Fruit fly (Drosophila melanogaster) whole organism, prepupa: Measurements from ENCODE around the gene CG6607.

ENCODE experiments used
- CG10631 ChIP-seq: fragments of 200-800 bp; sonication (Bioruptor generic); optimal IDR thresholded peaks from 2 replicates; lab custom pipeline; 2016; ENCODE audit warnings: missing biosample characterization, missing genetic modification characterization
- CG10669 ChIP-seq: fragments of 200-800 bp; sonication (Bioruptor generic); optimal IDR thresholded peaks from 3 replicates; lab custom pipeline; 2018; ENCODE audit warnings: missing biosample characterization, mild to moderate bottlenecking, missing genetic modification characterization, moderate library complexity
- CG11294 ChIP-seq: fragments of 200-800 bp; sonication (Bioruptor generic); IDR thresholded peaks from 2 replicates; pipeline ENCODE4 v1.3.6; 2022; ENCODE audit warnings: missing biosample characterization, missing genetic modification characterization
- CG11762 ChIP-seq: fragments of 200-800 bp; sonication (Bioruptor generic); optimal IDR thresholded peaks from 3 replicates; lab custom pipeline; 2016; ENCODE audit warnings: missing biosample characterization, missing genetic modification characterization; ENCODE audit not compliant: insufficient read depth
- CG15336 ChIP-seq: fragments of 200-800 bp; sonication (Bioruptor generic); IDR thresholded peaks from 2 replicates; pipeline ENCODE4 v1.3.6; 2022; ENCODE audit warnings: missing biosample characterization, missing genetic modification characterization
- CG1621 ChIP-seq: fragments of 200-800 bp; sonication (Bioruptor generic); optimal IDR thresholded peaks from 3 replicates; lab custom pipeline; 2018; ENCODE audit warnings: missing biosample characterization, mild to moderate bottlenecking, missing genetic modification characterization
- CG3032 ChIP-seq: fragments of 200-800 bp; optimal IDR thresholded peaks from 2 replicates; lab custom pipeline; 2019; ENCODE audit warnings: missing biosample characterization, mild to moderate bottlenecking, missing genetic modification characterization, moderate library complexity
- CG31627 ChIP-seq: fragments of 200-800 bp; sonication (Bioruptor generic); optimal IDR thresholded peaks from 3 replicates; lab custom pipeline; 2016; ENCODE audit warnings: missing biosample characterization, missing genetic modification characterization
- CG6163 ChIP-seq: fragments of 200-800 bp; sonication (Bioruptor generic); IDR thresholded peaks from 3 replicates; pipeline ENCODE4 v1.3.6; 2022; ENCODE audit warnings: missing biosample characterization, missing genetic modification characterization
- CG6276 ChIP-seq: fragments of 200-800 bp; sonication (Bioruptor generic); optimal IDR thresholded peaks from 2 replicates; lab custom pipeline; 2017; ENCODE audit warnings: missing biosample characterization, mild to moderate bottlenecking, missing genetic modification characterization
- CG6792 ChIP-seq: fragments of 200-800 bp; sonication (Bioruptor generic); optimal IDR thresholded peaks from 3 replicates; lab custom pipeline; 2016; ENCODE audit warnings: missing biosample characterization, missing genetic modification characterization
- CG6808 ChIP-seq: fragments of 200-800 bp; sonication (Bioruptor generic); optimal IDR thresholded peaks from 3 replicates; lab custom pipeline; 2017; ENCODE audit warnings: missing biosample characterization, missing genetic modification characterization, mild to moderate bottlenecking, moderate library complexity, missing genetic modification reagents
- CG6854 ChIP-seq: fragments of 200-800 bp; sonication (Bioruptor generic); optimal IDR thresholded peaks from 2 replicates; lab custom pipeline; 2017; ENCODE audit warnings: missing biosample characterization, mild to moderate bottlenecking, missing genetic modification characterization
- CG7368 ChIP-seq: fragments of 200-800 bp; sonication (Bioruptor generic); optimal IDR thresholded peaks from 3 replicates; lab custom pipeline; 2016; ENCODE audit warnings: missing biosample characterization, missing genetic modification characterization
- CG8319 ChIP-seq: fragments of 200-800 bp; sonication (Bioruptor generic); optimal IDR thresholded peaks from 3 replicates; lab custom pipeline; 2016; ENCODE audit warnings: missing biosample characterization, missing genetic modification characterization
- CG9139 ChIP-seq: fragments of 200-800 bp; sonication (Bioruptor generic); optimal IDR thresholded peaks from 3 replicates; lab custom pipeline; 2017; ENCODE audit warnings: missing biosample characterization, mild to moderate bottlenecking, missing genetic modification characterization
- Ets21C ChIP-seq: fragments of 200-800 bp; sonication (Bioruptor generic); optimal IDR thresholded peaks from 3 replicates; lab custom pipeline; 2016; ENCODE audit warnings: missing biosample characterization, missing genetic modification characterization
- Gug ChIP-seq: fragments of 200-800 bp; sonication (Bioruptor generic); IDR thresholded peaks from 2 replicates; pipeline ENCODE4 v1.3.6; 2022; ENCODE audit warnings: missing biosample characterization, missing genetic modification characterization
- Hr38 ChIP-seq: sonication (Bioruptor generic); optimal IDR thresholded peaks from 2 replicates; lab custom pipeline; 2016; ENCODE audit warnings: missing biosample characterization, missing genetic modification characterization
- Hr39 ChIP-seq: fragments of 200-800 bp; sonication (Bioruptor generic); optimal IDR thresholded peaks from 2 replicates; lab custom pipeline; 2016; ENCODE audit warnings: missing biosample characterization, missing genetic modification characterization
- Hr4 ChIP-seq: fragments of 200-800 bp; sonication (Bioruptor generic); optimal IDR thresholded peaks from 3 replicates; lab custom pipeline; 2016; ENCODE audit warnings: missing biosample characterization, missing genetic modification characterization
- Met ChIP-seq: fragments of 200-800 bp; sonication (Bioruptor generic); optimal IDR thresholded peaks from 3 replicates; lab custom pipeline; 2016; ENCODE audit warnings: missing biosample characterization, missing genetic modification characterization
- Smox ChIP-seq: fragments of 200-800 bp; sonication (Bioruptor generic); optimal IDR thresholded peaks from 3 replicates; lab custom pipeline; 2016; ENCODE audit warnings: missing biosample characterization, missing genetic modification characterization
- Sox102F ChIP-seq: fragments of 200-800 bp; sonication (Bioruptor generic); optimal IDR thresholded peaks from 2 replicates; lab custom pipeline; 2016; ENCODE audit warnings: missing biosample characterization, mild to moderate bottlenecking, missing genetic modification characterization
- Sox15 ChIP-seq: fragments of 200-800 bp; sonication (Bioruptor generic); optimal IDR thresholded peaks from 3 replicates; lab custom pipeline; 2016; ENCODE audit warnings: missing biosample characterization, missing genetic modification characterization
- achi ChIP-seq: fragments of 200-800 bp; sonication (Bioruptor generic); optimal IDR thresholded peaks from 3 replicates; lab custom pipeline; 2016; ENCODE audit warnings: missing biosample characterization, missing genetic modification characterization
- cyc ChIP-seq: fragments of 200-800 bp; sonication (Bioruptor generic); optimal IDR thresholded peaks from 3 replicates; lab custom pipeline; 2016; ENCODE audit warnings: missing biosample characterization, missing genetic modification characterization
- dac ChIP-seq: fragments of 200-800 bp; sonication (Bioruptor generic); optimal IDR thresholded peaks from 2 replicates; lab custom pipeline; 2017; ENCODE audit warnings: missing biosample characterization, mild to moderate bottlenecking, missing genetic modification characterization
- dsx ChIP-seq: fragments of 200-800 bp; optimal IDR thresholded peaks from 3 replicates; lab custom pipeline; 2019; ENCODE audit warnings: missing biosample characterization, mild to moderate bottlenecking, missing genetic modification characterization, moderate library complexity; ENCODE audit not compliant: poor library complexity, severe bottlenecking
- eg ChIP-seq: fragments of 200-800 bp; sonication (Bioruptor generic); IDR thresholded peaks from 3 replicates; pipeline ENCODE4 v1.3.6; 2022; ENCODE audit warnings: missing biosample characterization, missing genetic modification characterization
- esn ChIP-seq: fragments of 200-800 bp; sonication (Bioruptor generic); optimal IDR thresholded peaks from 2 replicates; lab custom pipeline; 2016; ENCODE audit warnings: missing biosample characterization, mild to moderate bottlenecking, missing genetic modification characterization, moderate library complexity
- fd59A ChIP-seq: fragments of 200-800 bp; sonication (Bioruptor generic); optimal IDR thresholded peaks from 2 replicates; lab custom pipeline; 2017; ENCODE audit warnings: missing biosample characterization, mild to moderate bottlenecking, missing genetic modification characterization, missing genetic modification reagents
- fkh ChIP-seq: fragments of 200-800 bp; sonication (Bioruptor generic); optimal IDR thresholded peaks from 3 replicates; lab custom pipeline; 2017; ENCODE audit warnings: missing biosample characterization, mild to moderate bottlenecking, missing genetic modification characterization, moderate library complexity
- lz ChIP-seq: fragments of 200-800 bp; sonication (Bioruptor generic); optimal IDR thresholded peaks from 3 replicates; lab custom pipeline; 2016; ENCODE audit warnings: missing biosample characterization, missing genetic modification characterization
- pdm3 ChIP-seq: fragments of 200-800 bp; sonication (Bioruptor generic); optimal IDR thresholded peaks from 3 replicates; lab custom pipeline; 2016; ENCODE audit warnings: missing biosample characterization, missing genetic modification characterization
- salr ChIP-seq, 2 experiments: fragments of 200-800 bp; sonication (Bioruptor generic); optimal IDR thresholded peaks; 3 replicates each; lab custom pipeline; 2016 to 2018; ENCODE audit warnings: missing biosample characterization in 2 of 2, missing genetic modification characterization in 2 of 2, mild to moderate bottlenecking in 1 of 2
- spab ChIP-seq: fragments of 200-800 bp; sonication (Bioruptor generic); optimal IDR thresholded peaks from 2 replicates; lab custom pipeline; 2017; ENCODE audit warnings: missing biosample characterization, mild to moderate bottlenecking, missing genetic modification characterization, missing genetic modification reagents
- ss ChIP-seq, 2 experiments: fragments of 200-800 bp; sonication (Bioruptor generic); optimal IDR thresholded peaks; 2 replicates in 1 of 2; 3 replicates in 1 of 2; lab custom pipeline; 2017 to 2018; ENCODE audit warnings: mild to moderate bottlenecking in 2 of 2, missing biosample characterization in 2 of 2, missing genetic modification characterization in 2 of 2, moderate library complexity in 1 of 2
- svp ChIP-seq: fragments of 200-800 bp; sonication (Bioruptor generic); peaks from one replicate; lab custom pipeline; 2016; ENCODE audit warnings: missing biosample characterization, missing genetic modification characterization
- topi ChIP-seq: fragments of 200-800 bp; sonication (Bioruptor generic); optimal IDR thresholded peaks from 3 replicates; lab custom pipeline; 2016; ENCODE audit warnings: missing biosample characterization, missing genetic modification characterization
- vri ChIP-seq: fragments of 200-800 bp; sonication (Bioruptor generic); optimal IDR thresholded peaks from 3 replicates; lab custom pipeline; 2016; ENCODE audit warnings: missing biosample characterization, mild to moderate bottlenecking, missing genetic modification characterization

CG6607 gene

DNA sequence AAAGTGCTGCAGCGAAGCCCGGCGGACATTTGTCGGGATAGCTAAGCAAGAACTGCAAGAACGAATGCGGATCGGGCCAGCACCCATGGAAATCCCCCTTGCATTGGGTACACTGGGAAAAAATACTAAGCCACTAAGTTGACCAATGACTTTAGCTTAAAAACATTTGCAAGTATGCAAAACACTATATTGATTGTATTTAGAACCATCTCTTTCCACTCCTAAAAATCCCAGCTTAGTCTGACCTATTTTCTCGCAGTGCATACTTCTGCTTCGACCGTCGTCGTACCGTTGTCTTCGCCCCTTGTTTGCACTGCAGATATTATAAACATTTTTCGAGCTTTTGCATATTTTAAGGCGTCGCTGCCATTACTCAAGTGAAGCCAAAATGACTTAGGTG, 31.8 kb upstream of the CG6607 start (continued):
- TF ChIP-seq CG6792 (GFP tag; lab: Kevin White, UChicago) (peak; percentile 48), CG11294 (GFP tag; lab: Robert Waterston, UW) (no peak), Smox (peak; percentile 36), CG6163 (GFP tag; lab: Robert Waterston, UW) (no peak), CG6276 (no peak), achi (peak; percentile 51), fkh (GFP tag; lab: Kevin White, UChicago) (no peak), topi (peak; percentile 51), dsx (GFP tag; lab: Kevin White, UChicago) (peak; percentile 24), CG15336 (GFP tag; lab: Robert Waterston, UW) (peak; percentile 38; the same call in 1 of the 2 replicates), Gug (GFP tag; lab: Robert Waterston, UW) (no peak), pdm3 (GFP tag; lab: Kevin White, UChicago) (peak; percentile 47), CG8319 (GFP tag; lab: Kevin White, UChicago) (peak; percentile 6), Met (GFP tag; lab: Kevin White, UChicago) (peak; percentile 53), fd59A (peak; percentile 48), CG3032 (tag; lab: Kevin White, UChicago) (no peak), eg (GFP tag; lab: Robert Waterston, UW) (peak; percentile 56; the same call in 1 of the 3 replicates), Hr39 (GFP tag; lab: Kevin White, UChicago) (peak; percentile 43), CG31627 (GFP tag; lab: Kevin White, UChicago) (peak; percentile 52), dac (GFP tag; lab: Kevin White, UChicago) (no peak), CG10669 (GFP tag; lab: Kevin White, UChicago) (peak; percentile 54)
- TF ChIP-seq, all 60 proteins: peak for 38

DNA sequence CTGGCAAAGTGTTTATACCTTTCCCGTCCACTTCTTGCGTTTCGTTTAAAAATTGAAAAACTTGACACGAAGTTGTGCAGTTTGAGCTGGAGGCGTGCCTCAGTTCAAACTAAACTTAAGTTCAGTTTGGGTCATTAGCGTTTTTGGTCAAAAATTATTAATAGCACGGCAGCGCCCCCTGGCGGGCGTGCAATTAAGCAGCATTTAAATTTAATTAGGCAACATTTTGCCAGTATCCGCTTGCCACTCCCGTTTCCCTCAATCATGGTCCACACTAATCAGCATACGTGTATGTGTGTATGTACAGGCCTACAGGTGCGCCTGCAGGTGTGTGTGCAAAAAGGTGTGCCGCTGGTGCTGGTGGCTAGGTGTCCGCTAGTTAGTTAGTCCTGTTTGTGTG, 24.2 kb upstream of the CG6607 start:
- no peak for TF ChIP-seq Hr4 (GFP tag; lab: Kevin White, UChicago)
- no peak for TF ChIP-seq Gug (GFP tag; lab: Robert Waterston, UW)
- TF ChIP-seq CG15336 (GFP tag; lab: Robert Waterston, UW): no peak
- TF ChIP-seq CG6792 (GFP tag; lab: Kevin White, UChicago): no peak
- TF ChIP-seq CG10631 (GFP tag; lab: Kevin White, UChicago): no peak
- no peak for TF ChIP-seq topi
- TF ChIP-seq eg (GFP tag; lab: Robert Waterston, UW): no peak
- TF ChIP-seq cyc (GFP tag; lab: Kevin White, UChicago): no peak
- TF ChIP-seq CG11294 (GFP tag; lab: Robert Waterston, UW): no peak
- no peak for TF ChIP-seq Ets21C
- TF ChIP-seq ss (GFP tag; optimal IDR thresholded peaks at IDR 0.05; lab: Kevin White, UChicago): no peak
- no peak for TF ChIP-seq Hr38
- TF ChIP-seq CG7368 (GFP tag; lab: Kevin White, UChicago): no peak
- TF ChIP-seq salr (GFP tag; optimal IDR thresholded peaks at IDR 0.05; lab: Kevin White, UChicago): no peak
- TF ChIP-seq lz: no peak
- no peak for TF ChIP-seq CG31627 (GFP tag; lab: Kevin White, UChicago)
- TF ChIP-seq CG6854: no peak
- no peak for TF ChIP-seq CG9139 (GFP tag; lab: Kevin White, UChicago)

DNA sequence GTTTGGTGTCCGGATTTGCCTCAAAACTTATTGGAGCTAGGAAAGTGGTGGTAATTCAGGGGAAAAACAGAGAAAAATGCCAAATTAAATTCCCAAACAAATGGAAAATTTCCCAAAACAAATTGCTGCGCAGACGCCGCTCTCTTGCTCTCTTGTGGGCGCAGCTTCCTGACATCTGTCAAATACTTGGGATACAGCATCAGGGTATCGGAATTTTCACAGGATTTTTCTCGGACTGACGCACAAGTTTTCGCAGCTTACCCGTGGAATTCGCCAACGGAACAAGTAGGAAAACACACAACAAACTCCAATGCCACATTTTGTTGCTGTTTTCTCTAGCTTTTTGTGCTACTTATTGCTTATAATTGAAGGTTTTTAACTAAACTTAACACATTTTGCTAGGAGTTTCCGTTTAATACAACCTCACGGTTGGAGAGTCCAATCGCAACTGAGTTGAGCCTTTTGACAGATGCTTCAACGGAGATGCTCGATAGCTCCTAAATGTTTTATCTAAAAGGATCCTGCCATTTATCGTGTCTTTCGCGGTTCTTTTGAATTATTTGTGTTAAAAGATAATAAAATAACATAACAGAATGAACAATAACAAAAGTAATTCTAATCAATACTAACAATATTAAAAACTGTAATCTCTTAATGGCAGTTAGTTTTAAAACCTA, 13.1 kb upstream of the CG6607 start, which contains the start of the genes nAChRbeta2 and DZIP1:
TSS of gene nAChRbeta2 (minus strand) at position 455 of the 677 bp plus-strand sequence.
TSS of gene DZIP1 (plus strand) at position 627 of the 677 bp plus-strand sequence.
- no peak for TF ChIP-seq CG10631 (GFP tag; lab: Kevin White, UChicago)
- TF ChIP-seq achi: peak; percentile 47
- no peak for TF ChIP-seq CG11762 (GFP tag; lab: Kevin White, UChicago)

DNA sequence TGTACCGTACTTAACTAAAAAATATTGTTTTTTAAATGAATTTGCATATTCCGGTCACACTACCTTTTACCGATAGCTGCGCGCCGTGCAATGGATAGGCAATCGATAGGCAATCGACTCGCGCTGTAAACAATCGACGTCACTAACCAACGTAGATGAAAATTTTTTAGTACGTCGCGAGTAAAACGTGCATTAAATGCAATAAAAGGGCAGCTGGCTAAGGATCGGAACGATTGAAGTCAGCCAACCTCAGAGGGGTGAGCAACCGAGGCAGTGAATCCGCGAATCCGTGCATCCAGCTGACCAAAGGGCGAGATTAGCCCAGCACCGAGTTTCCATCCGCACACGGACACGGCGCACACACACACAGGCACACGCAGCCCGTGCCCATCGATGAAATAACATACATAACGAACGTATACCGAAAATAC, 9.7 kb upstream of the CG6607 start, which contains the start of gene Pp1alpha-96A:
TSS of gene Pp1alpha-96A (plus strand) at position 121 of the 431 bp plus-strand sequence.
- TF ChIP-seq esn (GFP tag; lab: Kevin White, UChicago) (no peak), CG6808 (no peak), CG6163 (GFP tag; lab: Robert Waterston, UW) (no peak), CG1621 (tag; lab: Kevin White, UChicago) (peak; percentile 64), spab (GFP tag; lab: Kevin White, UChicago) (no peak), fd59A (no peak), CG6854 (no peak), Hr39 (GFP tag; lab: Kevin White, UChicago) (peak; percentile 10), achi (no peak), Smox (peak; percentile 2), Sox15 (GFP tag; lab: Kevin White, UChicago) (no peak), CG31627 (GFP tag; lab: Kevin White, UChicago) (peak; percentile 15), cyc (GFP tag; lab: Kevin White, UChicago) (peak; percentile 8), topi (peak; percentile 25), ss (GFP tag; optimal IDR thresholded peaks at IDR 0.05; lab: Kevin White, UChicago) (no peak), vri (GFP tag; lab: Kevin White, UChicago) (peak; percentile 39), Gug (GFP tag; lab: Robert Waterston, UW) (no peak), dsx (GFP tag; lab: Kevin White, UChicago) (no peak), svp (GFP tag; lab: Kevin White, UChicago) (peak; percentile 44), CG6792 (GFP tag; lab: Kevin White, UChicago) (no peak), Sox102F (GFP tag; lab: Kevin White, UChicago) (no peak), CG11294 (GFP tag; lab: Robert Waterston, UW) (no peak)
